Worm (Caenorhabditis elegans): ENCODE measurements around the gene F09E5.12.

F09E5.12 gene

ce11 chrII:5379614-5380077, 9.1 kb upstream of the F09E5.12 start, which contains the start of gene pkc-3 (continued):
- TF ChIP-seq lin-29 (GFP tag; IDR thresholded peaks at IDR 0.05) (no peak), ztf-11 (tag; optimal IDR thresholded peaks at IDR 0.05) (no peak), nhr-48 (tag; optimal IDR thresholded peaks at IDR 0.05) (no peak), Y75B8A.6 (GFP tag; IDR thresholded peaks at IDR 0.05) (0 out of 2 replicates have a peak, but pooled peaks have one; percentile 27), lin-1 (GFP tag; IDR thresholded peaks at IDR 0.05) (0 out of 2 replicates have a peak, but pooled peaks have one; percentile 53), nhr-25 (tag; optimal IDR thresholded peaks at IDR 0.05; ENCODE audit: borderline replicate concordance, insufficient read depth) (peak; percentile 95), T20F7.1 (GFP tag; optimal IDR thresholded peaks at IDR 0.05) (peak; percentile 76), nhr-111 (GFP tag; optimal IDR thresholded peaks at IDR 0.05) (no peak), aly-2 (tag; optimal IDR thresholded peaks at IDR 0.05) (no peak), snpc-1.2 (GFP tag; IDR thresholded peaks at IDR 0.05) (peak; percentile 58; the same call in 1 of the 2 replicates), skn-1 (tag; optimal IDR thresholded peaks at IDR 0.05) (no peak), zag-1 (tag; optimal IDR thresholded peaks at IDR 0.05) (no peak), zfp-3 (GFP tag; conservative IDR thresholded peaks at IDR 0.05) (peak; percentile 61; the same call in 1 of the 2 replicates), jun-1 (tag; optimal IDR thresholded peaks at IDR 0.05) (peak; percentile 40), daf-16 (GFP tag; optimal IDR thresholded peaks at IDR 0.05) (peak in 1 of 2 experiments; percentile 16), daf-16 (tag; optimal IDR thresholded peaks at IDR 0.05) (peak; percentile 72), mxl-2 (GFP tag; conservative IDR thresholded peaks at IDR 0.05) (no peak), php-3 (GFP tag; IDR thresholded peaks at IDR 0.05) (0 out of 2 replicates have a peak, but pooled peaks have one; percentile 14), F44E2.7 (GFP tag; IDR thresholded peaks at IDR 0.05) (no peak), daf-8 (GFP tag; IDR thresholded peaks at IDR 0.05) (no peak), cey-2 (tag; optimal IDR thresholded peaks at IDR 0.05; ENCODE audit: borderline replicate concordance, insufficient read depth) (no peak), Y105C5A.15 (GFP tag; IDR thresholded peaks at IDR 0.05) (no peak), Y5F2A.4 (GFP tag; optimal IDR thresholded peaks at IDR 0.05) (no peak), dmd-9 (GFP tag; IDR thresholded peaks at IDR 0.05) (no peak), ZK337.2 (GFP tag; IDR thresholded peaks at IDR 0.05) (no peak), ceh-62 (tag; optimal IDR thresholded peaks at IDR 0.05) (no peak), F10B5.3 (tag; optimal IDR thresholded peaks at IDR 0.05) (no peak), daf-19 (GFP tag; conservative IDR thresholded peaks at IDR 0.05) (no peak), zfp-2 (tag; optimal IDR thresholded peaks at IDR 0.05) (no peak), gei-8 (GFP tag; optimal IDR thresholded peaks at IDR 0.05) (peak; percentile 77), nhr-76 (tag; optimal IDR thresholded peaks at IDR 0.05) (no peak), zip-11 (GFP tag; IDR thresholded peaks at IDR 0.05) (no peak)

- no peak for TF ChIP-seq pqm-1 (tag; optimal IDR thresholded peaks at IDR 0.05)
- TF ChIP-seq lsy-2 (tag; optimal IDR thresholded peaks at IDR 0.05), result peak in 1 of 2 experiments; percentile 11
- TF ChIP-seq hlh-11 (tag; optimal IDR thresholded peaks at IDR 0.05), result peak; percentile 1
- peak in 1 of 2 experiments; percentile 49 for TF ChIP-seq unc-62 (GFP tag; optimal IDR thresholded peaks at IDR 0.05 in 1 of 2)
- no peak for TF ChIP-seq unc-62 (tag; optimal IDR thresholded peaks at IDR 0.05)
- TF ChIP-seq nhr-28 (tag; optimal IDR thresholded peaks at IDR 0.05), result peak; percentile 44
- TF ChIP-seq hlh-30 (tag; optimal IDR thresholded peaks at IDR 0.05; ENCODE audit: insufficient read depth), result peak; percentile 50
- TF ChIP-seq nhr-48 (tag; optimal IDR thresholded peaks at IDR 0.05), result no peak
- no peak for TF ChIP-seq dve-1 (tag; optimal IDR thresholded peaks at IDR 0.05; ENCODE audit: insufficient read depth)
- no peak for TF ChIP-seq saeg-2 (GFP tag; IDR thresholded peaks at IDR 0.05)
Measured at ce11 chrII:5378239-5378521, 7.6 kb upstream of the F09E5.12 start.
